Fruit fly (Drosophila melanogaster): ENCODE data around the gene CG7768.
A peak's percentile ranks its signal among the peaks of the same experiment; 100 is the strongest.

Gene CG7768

DNA sequence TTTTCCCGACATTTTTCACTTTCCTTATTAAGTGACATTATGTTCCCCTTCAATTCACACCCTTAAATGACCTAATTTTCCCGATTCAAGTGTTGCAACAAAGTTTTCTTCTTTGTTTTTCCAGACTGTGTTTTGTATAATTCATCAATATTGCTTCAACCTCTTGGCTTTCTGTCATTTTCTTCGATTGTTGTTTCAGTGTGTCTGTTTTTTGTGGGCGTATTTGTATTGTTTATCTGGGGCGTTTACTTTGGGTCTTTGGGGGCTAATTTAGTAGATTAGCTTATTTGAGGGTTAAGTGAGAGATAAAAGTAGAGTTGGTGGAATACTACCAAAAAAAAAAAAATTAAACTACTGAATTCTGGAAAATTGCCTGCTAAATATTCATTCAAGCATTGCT lies 22.3 kb upstream of the CG7768 start (continued):
- TF ChIP-seq CG18619 (GFP tag; optimal IDR thresholded peaks at IDR 0.05) = peak; percentile 15
- peak; percentile 53 for TF ChIP-seq CG1233 (GFP tag; optimal IDR thresholded peaks at IDR 0.05)
- TF ChIP-seq pnt (GFP tag; optimal IDR thresholded peaks at IDR 0.05) = peak; percentile 2
- 0 out of 2 replicates have a peak, but pooled peaks have one; percentile 26 for TF ChIP-seq CG10321 (GFP tag; IDR thresholded peaks at IDR 0.05)
- no peak for TF ChIP-seq CG17612 (GFP tag; IDR thresholded peaks at IDR 0.05)
- peak; percentile 3 for TF ChIP-seq salm (tag; optimal IDR thresholded peaks at IDR 0.05)
- TF ChIP-seq CG17385 (GFP tag; optimal IDR thresholded peaks at IDR 0.05) = peak; percentile 31
- TF ChIP-seq sc (optimal IDR thresholded peaks at IDR 0.05) = no peak
- peak; percentile 33 for TF ChIP-seq sc (GFP tag; optimal IDR thresholded peaks at IDR 0.05)
- peak; percentile 13 for TF ChIP-seq CG12391 (tag; optimal IDR thresholded peaks at IDR 0.05)
- TF ChIP-seq org-1 (GFP tag; optimal IDR thresholded peaks at IDR 0.05) = peak; percentile 0
- peak; percentile 47 for TF ChIP-seq Fer1 (GFP tag; optimal IDR thresholded peaks at IDR 0.05)
- 0 out of 3 replicates have a peak, but pooled peaks have one; percentile 21 for TF ChIP-seq Dbx (GFP tag; IDR thresholded peaks at IDR 0.05)
- peak; percentile 55 for TF ChIP-seq CG13296 (GFP tag; optimal IDR thresholded peaks at IDR 0.05)
- peak; percentile 37 for TF ChIP-seq Sry-β (GFP tag; optimal IDR thresholded peaks at IDR 0.05)
- TF ChIP-seq ATbp (GFP tag; optimal IDR thresholded peaks at IDR 0.05) = peak; percentile 75
- TF ChIP-seq MTF-1 (GFP tag; optimal IDR thresholded peaks at IDR 0.05; ENCODE audit: borderline replicate concordance) = peak; percentile 72
- TF ChIP-seq CG12104 (GFP tag; optimal IDR thresholded peaks at IDR 0.05) = peak; percentile 40
- TF ChIP-seq CG17568 (GFP tag; optimal IDR thresholded peaks at IDR 0.05) = peak; percentile 81
- peak; percentile 22 for TF ChIP-seq CG3065 (GFP tag; optimal IDR thresholded peaks at IDR 0.05)
- TF ChIP-seq CG6254 (GFP tag; optimal IDR thresholded peaks at IDR 0.05) = no peak
- peak; percentile 38; the same call in 1 of the 3 replicates for TF ChIP-seq CG14050 (GFP tag; IDR thresholded peaks at IDR 0.05)
- TF ChIP-seq corto (GFP tag; optimal IDR thresholded peaks at IDR 0.05) = no peak
- TF ChIP-seq CG12659 (GFP tag; optimal IDR thresholded peaks at IDR 0.05) = peak; percentile 32
- peak; percentile 38 for TF ChIP-seq scrt (GFP tag; optimal IDR thresholded peaks at IDR 0.05)
- TF ChIP-seq CG7839 (tag; optimal IDR thresholded peaks at IDR 0.05) = no peak
- no peak for TF ChIP-seq CG3838 (GFP tag; optimal IDR thresholded peaks at IDR 0.05)
- peak; percentile 4 for TF ChIP-seq CG10147 (GFP tag; optimal IDR thresholded peaks at IDR 0.05)
- peak; percentile 42 for TF ChIP-seq CG13424 (tag; optimal IDR thresholded peaks at IDR 0.05)
- no peak for TF ChIP-seq zen (tag; optimal IDR thresholded peaks at IDR 0.05)
- peak; percentile 37; the same call in 1 of the 2 replicates for TF ChIP-seq CG4360 (GFP tag; IDR thresholded peaks at IDR 0.05)
- TF ChIP-seq pan (optimal IDR thresholded peaks at IDR 0.05) = no peak
- peak in 1 of 2 experiments; percentile 9 for TF ChIP-seq pan (GFP tag; optimal IDR thresholded peaks at IDR 0.05 in 1 of 2, IDR thresholded peaks at IDR 0.05 in 1 of 2)
- peak; percentile 23 for TF ChIP-seq pho (GFP tag; optimal IDR thresholded peaks at IDR 0.05)
- TF ChIP-seq Blimp-1 (GFP tag; optimal IDR thresholded peaks at IDR 0.05) = peak; percentile 53
- TF ChIP-seq seq (GFP tag; IDR thresholded peaks at IDR 0.05) = peak; percentile 37; the same call in 1 of the 2 replicates
- TF ChIP-seq Hmx (GFP tag; optimal IDR thresholded peaks at IDR 0.05) = no peak
- no peak for TF ChIP-seq CG4730 (GFP tag; IDR thresholded peaks at IDR 0.05)
- peak; percentile 56 for TF ChIP-seq CG3407 (GFP tag; optimal IDR thresholded peaks at IDR 0.05)
- peak; percentile 51 for TF ChIP-seq CG8281 (tag; optimal IDR thresholded peaks at IDR 0.05)
- TF ChIP-seq CG4707 (GFP tag; optimal IDR thresholded peaks at IDR 0.05) = peak; percentile 72
- peak; percentile 51; the same call in 1 of the 2 replicates for TF ChIP-seq chm (GFP tag; IDR thresholded peaks at IDR 0.05)
- peak; percentile 23 for TF ChIP-seq gcm (GFP tag; optimal IDR thresholded peaks at IDR 0.05)
- no peak for TF ChIP-seq CG4404 (GFP tag; IDR thresholded peaks at IDR 0.05)
- TF ChIP-seq CG12071 (GFP tag; optimal IDR thresholded peaks at IDR 0.05) = peak; percentile 68
- peak; percentile 16 for TF ChIP-seq Six4 (GFP tag; optimal IDR thresholded peaks at IDR 0.05)
- no peak for TF ChIP-seq aop (GFP tag; IDR thresholded peaks at IDR 0.05)
- TF ChIP-seq CG8388 (GFP tag; optimal IDR thresholded peaks at IDR 0.05) = peak; percentile 7
- TF ChIP-seq sqz (GFP tag; optimal IDR thresholded peaks at IDR 0.05) = peak; percentile 67
- no peak for TF ChIP-seq gsb-n (tag; optimal IDR thresholded peaks at IDR 0.05)

All from whole organism, embryonic.